Fruit fly (Drosophila melanogaster) whole organism, embryonic: Measurements from ENCODE around the gene Ask1.

ENCODE experiments used
- Atf-2 ChIP-seq: fragments of 200-800 bp; sonication (Bioruptor generic); optimal IDR thresholded peaks from 2 replicates; lab custom pipeline; 2016; ENCODE audit warnings: missing biosample characterization, missing genetic modification characterization
- CG10267 ChIP-seq: fragments of 200-800 bp; sonication (Bioruptor generic); optimal IDR thresholded peaks from 2 replicates; lab custom pipeline; 2018; ENCODE audit warnings: missing biosample characterization, mild to moderate bottlenecking, missing genetic modification characterization, moderate library complexity
- CG12299 ChIP-seq: fragments of 200-800 bp; sonication (Bioruptor generic); optimal IDR thresholded peaks from 2 replicates; lab custom pipeline; 2018; ENCODE audit warnings: missing biosample characterization, mild to moderate bottlenecking, missing genetic modification characterization
- CG1233 ChIP-seq: fragments of 200-800 bp; sonication (Bioruptor generic); optimal IDR thresholded peaks from 4 replicates; lab custom pipeline; 2018; ENCODE audit warnings: missing biosample characterization, mild to moderate bottlenecking, missing genetic modification characterization
- CG15514 ChIP-seq: fragments of 200-800 bp; sonication (Bioruptor generic); optimal IDR thresholded peaks from 3 replicates; lab custom pipeline; 2017; ENCODE audit warnings: missing biosample characterization, missing genetic modification characterization, mild to moderate bottlenecking, moderate library complexity, missing genetic modification reagents
- CG16813 ChIP-seq: fragments of 200-800 bp; sonication (Bioruptor generic); IDR thresholded peaks from 3 replicates; pipeline ENCODE4 v1.3.6; 2022; ENCODE audit warnings: missing biosample characterization, missing genetic modification characterization; ENCODE audit not compliant: partially characterized antibody
- CG17568 ChIP-seq: fragments of 200-800 bp; sonication (Bioruptor generic); optimal IDR thresholded peaks from 2 replicates; lab custom pipeline; 2018; ENCODE audit warnings: missing biosample characterization, mild to moderate bottlenecking, missing genetic modification characterization, moderate library complexity
- CG17802 ChIP-seq: fragments of 200-800 bp; sonication (Bioruptor generic); optimal IDR thresholded peaks from 2 replicates; lab custom pipeline; 2018; ENCODE audit warnings: missing biosample characterization, mild to moderate bottlenecking, missing genetic modification characterization, moderate library complexity
- CG18476 ChIP-seq: fragments of 200-800 bp; sonication (Bioruptor generic); optimal IDR thresholded peaks from 2 replicates; lab custom pipeline; 2016; ENCODE audit warnings: missing biosample characterization, mild to moderate bottlenecking, missing genetic modification characterization
- CG32772 ChIP-seq: fragments of 200-800 bp; sonication (Bioruptor generic); IDR thresholded peaks from 2 replicates; pipeline ENCODE4 v1.3.6; 2022; ENCODE audit warnings: missing biosample characterization, missing genetic modification characterization
- CG3726 ChIP-seq: fragments of 200-800 bp; sonication (Bioruptor generic); IDR thresholded peaks from 3 replicates; pipeline ENCODE4, ENCODE4 v1.3.6; 2022; ENCODE audit warnings: missing biosample characterization, missing genetic modification characterization
- CG3838 ChIP-seq: fragments of 200-800 bp; sonication (Bioruptor generic); optimal IDR thresholded peaks from 3 replicates; lab custom pipeline; 2016; ENCODE audit warnings: missing biosample characterization, missing genetic modification characterization
- CG3995 ChIP-seq: fragments of 200-800 bp; sonication (Bioruptor generic); optimal IDR thresholded peaks from 3 replicates; lab custom pipeline; 2016; ENCODE audit warnings: missing biosample characterization, missing genetic modification characterization
- CG4730 ChIP-seq: fragments of 200-800 bp; sonication (Bioruptor generic); IDR thresholded peaks from 2 replicates; pipeline ENCODE4 v1.3.6; 2022; ENCODE audit warnings: missing biosample characterization, missing genetic modification characterization
- CG4820 ChIP-seq: fragments of 200-800 bp; sonication (Bioruptor generic); optimal IDR thresholded peaks from 3 replicates; lab custom pipeline; 2016; ENCODE audit warnings: missing biosample characterization, missing genetic modification characterization
- CG6791 ChIP-seq: fragments of 200-800 bp; sonication (Bioruptor generic); IDR thresholded peaks from 3 replicates; pipeline ENCODE4 v1.3.6; 2022; ENCODE audit warnings: missing biosample characterization, missing genetic modification characterization; ENCODE audit not compliant: partially characterized antibody
- CG8924 ChIP-seq: fragments of 200-800 bp; optimal IDR thresholded peaks from 3 replicates; lab custom pipeline; 2019; ENCODE audit warnings: missing biosample characterization, mild to moderate bottlenecking, missing genetic modification characterization, moderate library complexity
- CG9797 ChIP-seq: fragments of 200-800 bp; sonication (Bioruptor generic); optimal IDR thresholded peaks from 3 replicates; lab custom pipeline; 2018; ENCODE audit warnings: missing biosample characterization, mild to moderate bottlenecking, missing genetic modification characterization
- D19B ChIP-seq: fragments of 200-800 bp; sonication (Bioruptor generic); optimal IDR thresholded peaks from 2 replicates; lab custom pipeline; 2017; ENCODE audit warnings: missing biosample characterization, mild to moderate bottlenecking, missing genetic modification characterization
- Dref ChIP-seq: fragments of 200-800 bp; sonication (Bioruptor generic); IDR thresholded peaks from 2 replicates; pipeline ENCODE4 v1.3.6; 2022; ENCODE audit warnings: missing biosample characterization, missing genetic modification characterization
- H2.0 ChIP-seq: fragments of 200-800 bp; sonication (Bioruptor generic); IDR thresholded peaks from 2 replicates; pipeline ENCODE4 v1.3.6; 2022; ENCODE audit warnings: missing biosample characterization, missing genetic modification characterization
- HHEX ChIP-seq: fragments of 200-800 bp; sonication (Bioruptor generic); optimal IDR thresholded peaks from 3 replicates; lab custom pipeline; 2017; ENCODE audit warnings: missing biosample characterization, mild to moderate bottlenecking, missing genetic modification characterization, missing genetic modification reagents
- HLH54F ChIP-seq: fragments of 200-800 bp; sonication (Bioruptor generic); optimal IDR thresholded peaks from 3 replicates; lab custom pipeline; 2016; ENCODE audit warnings: missing biosample characterization, missing genetic modification characterization
- Hr78 ChIP-seq, 2 experiments: fragments of 200-800 bp in 1 of 2; fragments of >200 bp in 1 of 2; sonication (Bioruptor generic) in 1 of 2; optimal IDR thresholded peaks; 2 replicates each; lab custom pipeline; 2017 to 2019; ENCODE audit warnings: missing biosample characterization in 2 of 2, missing genetic modification characterization in 2 of 2, mild to moderate bottlenecking in 1 of 2, moderate library complexity in 1 of 2
- MBD-R2 ChIP-seq: fragments of 200-800 bp; sonication (Bioruptor generic); IDR thresholded peaks from 2 replicates; pipeline ENCODE4 v1.3.6; 2022; ENCODE audit warnings: missing biosample characterization, missing genetic modification characterization
- Mad ChIP-seq: fragments of 200-800 bp; sonication (Bioruptor generic); optimal IDR thresholded peaks from 2 replicates; lab custom pipeline; 2016; ENCODE audit warnings: missing biosample characterization, missing genetic modification characterization
- NfI ChIP-seq: fragments of 200-800 bp; sonication (Bioruptor generic); optimal IDR thresholded peaks from 3 replicates; lab custom pipeline; 2018; ENCODE audit warnings: missing biosample characterization, mild to moderate bottlenecking, missing genetic modification characterization, moderate library complexity
- Oaz ChIP-seq: fragments of 200-800 bp; sonication (Bioruptor generic); IDR thresholded peaks from 2 replicates; pipeline ENCODE4 v1.3.6; 2022; ENCODE audit warnings: missing biosample characterization, missing genetic modification characterization
- Opbp ChIP-seq: fragments of 200-800 bp; sonication (Bioruptor generic); IDR thresholded peaks from 3 replicates; pipeline ENCODE4 v1.3.6; 2022; ENCODE audit warnings: missing biosample characterization, missing genetic modification characterization; ENCODE audit not compliant: partially characterized antibody
- Pdp1 ChIP-seq, 2 experiments: fragments of 200-800 bp; sonication (Bioruptor generic); optimal IDR thresholded peaks; 3 replicates each; lab custom pipeline; 2016; ENCODE audit warnings: missing biosample characterization in 2 of 2, missing genetic modification characterization in 2 of 2, mild to moderate bottlenecking in 1 of 2, moderate library complexity in 1 of 2
- Poxn ChIP-seq: fragments of 200-800 bp; sonication (Bioruptor generic); IDR thresholded peaks from 2 replicates; pipeline ENCODE4 v1.3.6; 2022; ENCODE audit warnings: missing biosample characterization, missing genetic modification characterization
- Sin3A ChIP-seq: fragments of >200 bp; optimal IDR thresholded peaks from 2 replicates; lab custom pipeline; 2018
- Ssrp ChIP-seq: fragments of 200-800 bp; sonication (Bioruptor generic); optimal IDR thresholded peaks from 2 replicates; lab custom pipeline; 2018; ENCODE audit warnings: missing biosample characterization, mild to moderate bottlenecking, missing genetic modification characterization, moderate library complexity
- TFAM ChIP-seq: fragments of 200-800 bp; sonication (Bioruptor generic); optimal IDR thresholded peaks from 2 replicates; lab custom pipeline; 2017; ENCODE audit warnings: missing biosample characterization, missing genetic modification characterization, inconsistent platforms
- ac ChIP-seq: fragments of 200-800 bp; sonication (Bioruptor generic); optimal IDR thresholded peaks from 3 replicates; lab custom pipeline; 2017; ENCODE audit warnings: missing biosample characterization, mild to moderate bottlenecking, missing genetic modification characterization
- ap ChIP-seq: fragments of 200-800 bp; sonication (Bioruptor generic); IDR thresholded peaks from 2 replicates; pipeline ENCODE4 v1.3.6; 2022; ENCODE audit warnings: missing biosample characterization, missing genetic modification characterization
- dysf ChIP-seq: fragments of 200-800 bp; sonication (Bioruptor generic); IDR thresholded peaks from 3 replicates; pipeline ENCODE4 v1.3.6; 2022; ENCODE audit warnings: missing biosample characterization, missing genetic modification characterization
- esg ChIP-seq: fragments of 200-800 bp; sonication (Bioruptor generic); conservative IDR thresholded peaks from 2 replicates; pipeline ENCODE4 v1.3.6; 2022; ENCODE audit warnings: missing biosample characterization, missing genetic modification characterization
- eve ChIP-seq, 2 experiments: fragments of >200 bp; optimal IDR thresholded peaks; 2 replicates each; lab custom pipeline; 2017; ENCODE audit warnings: missing biosample characterization in 2 of 2, missing genetic modification characterization in 2 of 2
- eyg ChIP-seq: fragments of 200-800 bp; sonication (Bioruptor generic); optimal IDR thresholded peaks from 3 replicates; lab custom pipeline; 2016; ENCODE audit warnings: missing biosample characterization, missing genetic modification characterization
- gsb ChIP-seq: fragments of 200-800 bp; sonication (Bioruptor generic); IDR thresholded peaks from 2 replicates; pipeline ENCODE4 v1.3.6; 2022; ENCODE audit warnings: missing biosample characterization, missing genetic modification characterization
- jigr1 ChIP-seq: fragments of 200-800 bp; sonication (Bioruptor generic); IDR thresholded peaks from 3 replicates; pipeline ENCODE4 v1.3.6; 2022; ENCODE audit warnings: missing biosample characterization, missing genetic modification characterization
- lab ChIP-seq: fragments of 200-800 bp; sonication (Bioruptor generic); optimal IDR thresholded peaks from 3 replicates; lab custom pipeline; 2017; ENCODE audit warnings: missing biosample characterization, missing genetic modification characterization, mild to moderate bottlenecking, moderate library complexity, missing genetic modification reagents
- lov ChIP-seq, 2 experiments: fragments of 200-800 bp in 1 of 2; fragments of >200 bp in 1 of 2; sonication (Bioruptor generic) in 1 of 2; IDR thresholded peaks in 1 of 2; optimal IDR thresholded peaks in 1 of 2; 2 replicates in 1 of 2; 3 replicates in 1 of 2; pipeline versions ENCODE4 v1.3.6 to Lab custom; 2017 to 2022; ENCODE audit warnings: missing biosample characterization in 1 of 2, missing genetic modification characterization in 1 of 2
- maf-S ChIP-seq: fragments of 200-800 bp; sonication (Bioruptor generic); optimal IDR thresholded peaks from 2 replicates; lab custom pipeline; 2016; ENCODE audit warnings: missing biosample characterization, missing genetic modification characterization
- nmo ChIP-seq: fragments of 200-800 bp; sonication (Bioruptor generic); optimal IDR thresholded peaks from 2 replicates; lab custom pipeline; 2018; ENCODE audit warnings: missing biosample characterization, mild to moderate bottlenecking, missing genetic modification characterization, moderate library complexity
- pzg ChIP-seq: fragments of 200-800 bp; sonication (Bioruptor generic); optimal IDR thresholded peaks from 3 replicates; lab custom pipeline; 2018; ENCODE audit warnings: missing biosample characterization, mild to moderate bottlenecking, missing genetic modification characterization, moderate library complexity
- repo ChIP-seq: fragments of 200-800 bp; sonication (Bioruptor generic); optimal IDR thresholded peaks from 2 replicates; lab custom pipeline; 2016; ENCODE audit warnings: missing biosample characterization, missing genetic modification characterization
- ssp ChIP-seq: fragments of 200-800 bp; sonication (Bioruptor generic); IDR thresholded peaks from 2 replicates; pipeline ENCODE4 v1.3.6; 2022; ENCODE audit warnings: missing biosample characterization, missing genetic modification characterization
- unc-4 ChIP-seq: fragments of 200-800 bp; sonication (Bioruptor generic); IDR thresholded peaks from 2 replicates; pipeline ENCODE4 v1.3.6; 2022; ENCODE audit warnings: missing biosample characterization, missing genetic modification characterization; ENCODE audit not compliant: partially characterized antibody

The Ask1 gene

DNA sequence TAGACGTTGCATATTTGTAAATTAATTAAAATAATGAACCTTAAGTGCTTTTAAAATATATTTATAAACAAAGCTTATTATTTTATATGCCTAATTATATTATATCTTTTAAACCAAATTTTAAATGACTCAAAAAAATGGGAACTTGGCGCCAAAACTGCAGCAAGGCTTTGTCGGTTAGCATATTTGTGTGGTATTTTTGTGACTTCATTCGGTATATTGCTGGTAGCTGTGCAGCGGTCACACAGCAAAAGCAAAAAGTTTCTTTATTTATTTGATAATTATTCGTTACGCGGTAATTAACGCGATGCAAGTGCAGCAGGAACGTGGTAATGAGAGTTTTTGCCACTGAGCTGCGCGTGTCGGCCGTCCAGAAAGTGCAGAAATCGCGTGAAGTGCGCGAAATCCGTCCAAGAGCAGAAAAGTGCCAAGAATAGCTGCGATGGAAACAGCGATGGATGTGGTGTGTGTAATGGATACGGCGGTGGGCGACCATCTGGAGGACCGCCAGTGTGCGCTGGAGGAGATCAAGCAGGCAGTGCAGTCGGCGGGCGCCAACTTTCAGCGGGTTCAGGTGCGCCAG is at the start of gene Ask1:
Ask1 (plus strand) TSS at position 250 of the 583 bp plus-strand sequence.
- TF ChIP-seq CG1233 (no peak), Mad (GFP tag; lab: Kevin White, UChicago) (no peak), ac (GFP tag; lab: Kevin White, UChicago) (no peak), eve (GFP tag; optimal IDR thresholded peaks at IDR 0.05; lab: Kevin White, UChicago) (no peak), unc-4 (GFP tag; lab: Robert Waterston, UW) (no peak), Atf-2 (no peak), Hr78 (GFP tag; optimal IDR thresholded peaks at IDR 0.05; lab: Kevin White, UChicago) (no peak), ap (no peak), Opbp (GFP tag; lab: Robert Waterston, UW) (no peak), NfI (GFP tag; lab: Kevin White, UChicago) (no peak), CG18476 (GFP tag; lab: Kevin White, UChicago) (no peak), Poxn (GFP tag; lab: Robert Waterston, UW) (no peak), lab (no peak), CG17568 (GFP tag; lab: Kevin White, UChicago) (no peak), CG3995 (GFP tag; lab: Kevin White, UChicago) (no peak), CG12299 (tag; lab: Kevin White, UChicago) (no peak), repo (GFP tag; lab: Kevin White, UChicago) (no peak), Dref (GFP tag; lab: Robert Waterston, UW) (no peak), CG4730 (GFP tag; lab: Robert Waterston, UW) (no peak), CG17802 (tag; lab: Kevin White, UChicago) (no peak), CG3838 (GFP tag; lab: Kevin White, UChicago) (no peak), MBD-R2 (GFP tag; lab: Robert Waterston, UW) (peak; percentile 59), esg (GFP tag; lab: Robert Waterston, UW) (no peak), pzg (GFP tag; lab: Kevin White, UChicago) (peak; percentile 65), HHEX (GFP tag; lab: Kevin White, UChicago) (no peak), TFAM (no peak), eyg (GFP tag; lab: Kevin White, UChicago) (no peak), CG32772 (GFP tag; lab: Robert Waterston, UW) (no peak), Pdp1 (GFP tag; optimal IDR thresholded peaks at IDR 0.05; lab: Kevin White, UChicago) (peak in 1 of 2 experiments; percentile 48), CG15514 (peak; percentile 44), Sin3A (lab: Kevin White, UChicago) (no peak), CG9797 (GFP tag; lab: Kevin White, UChicago) (peak; percentile 81), Oaz (GFP tag; lab: Robert Waterston, UW) (no peak), ssp (no peak), CG16813 (GFP tag; lab: Robert Waterston, UW) (peak; percentile 22; the same call in 1 of the 3 replicates), CG6791 (GFP tag; lab: Robert Waterston, UW) (no peak), D19B (GFP tag; lab: Kevin White, UChicago) (no peak), lov (optimal IDR thresholded peaks at IDR 0.05; lab: Kevin White, UChicago) (no peak), lov (GFP tag; IDR thresholded peaks at IDR 0.05; lab: Robert Waterston, UW) (no peak), nmo (GFP tag; lab: Kevin White, UChicago) (no peak), Ssrp (no peak), dysf (GFP tag; lab: Robert Waterston, UW) (no peak), gsb (GFP tag; lab: Robert Waterston, UW) (no peak), jigr1 (GFP tag; lab: Robert Waterston, UW) (no peak), H2.0 (GFP tag; lab: Robert Waterston, UW) (no peak), HLH54F (no peak), CG10267 (tag; lab: Kevin White, UChicago) (peak; percentile 20), CG3726 (GFP tag; lab: Robert Waterston, UW) (no peak), CG8924 (tag; lab: Kevin White, UChicago) (no peak), maf-S (GFP tag; lab: Kevin White, UChicago) (no peak), CG4820 (no peak)
